Fruit fly (Drosophila melanogaster): ENCODE measurements around the gene CG6813.

CG6813 gene

DNA sequence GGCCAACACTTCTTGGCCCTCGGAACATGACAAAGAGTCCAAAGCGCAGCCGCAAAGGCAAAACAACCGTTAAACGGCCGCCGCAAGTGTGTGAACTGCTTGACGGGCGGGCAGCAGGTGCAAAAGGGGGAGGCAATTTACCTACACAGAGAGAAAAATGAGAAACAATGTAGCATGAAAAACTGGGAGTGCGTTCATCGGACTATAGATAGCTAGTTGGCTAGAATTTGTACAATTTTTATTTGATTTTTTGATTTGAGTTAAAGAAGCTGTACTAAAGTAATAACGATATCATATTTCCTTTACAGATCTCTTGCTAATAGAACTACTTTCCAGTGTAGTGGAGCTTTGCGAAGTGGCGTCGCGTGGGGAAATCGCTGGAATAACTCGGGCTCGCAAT, 30.9 kb downstream of the CG6813 start (continued):
- peak; percentile 6 for TF ChIP-seq dac (GFP tag; optimal IDR thresholded peaks at IDR 0.05)
- peak; percentile 5 for TF ChIP-seq fd59A (GFP tag; optimal IDR thresholded peaks at IDR 0.05)
- no peak for TF ChIP-seq pdm3 (GFP tag; optimal IDR thresholded peaks at IDR 0.05)
- TF ChIP-seq CG10631 (GFP tag; optimal IDR thresholded peaks at IDR 0.05), result no peak
- peak; percentile 51 for TF ChIP-seq Lpt (GFP tag; optimal IDR thresholded peaks at IDR 0.05)
- TF ChIP-seq CG34406 (GFP tag; optimal IDR thresholded peaks at IDR 0.05), result peak; percentile 8
- TF ChIP-seq acj6 (GFP tag; optimal IDR thresholded peaks at IDR 0.05), result peak; percentile 34
- TF ChIP-seq CG6276 (GFP tag; optimal IDR thresholded peaks at IDR 0.05), result peak; percentile 42
- peak; percentile 44 for TF ChIP-seq CG11294 (GFP tag; IDR thresholded peaks at IDR 0.05)
- peak; percentile 73 for TF ChIP-seq CG15336 (GFP tag; IDR thresholded peaks at IDR 0.05)
- no peak for TF ChIP-seq Hr4 (GFP tag; optimal IDR thresholded peaks at IDR 0.05)

DNA sequence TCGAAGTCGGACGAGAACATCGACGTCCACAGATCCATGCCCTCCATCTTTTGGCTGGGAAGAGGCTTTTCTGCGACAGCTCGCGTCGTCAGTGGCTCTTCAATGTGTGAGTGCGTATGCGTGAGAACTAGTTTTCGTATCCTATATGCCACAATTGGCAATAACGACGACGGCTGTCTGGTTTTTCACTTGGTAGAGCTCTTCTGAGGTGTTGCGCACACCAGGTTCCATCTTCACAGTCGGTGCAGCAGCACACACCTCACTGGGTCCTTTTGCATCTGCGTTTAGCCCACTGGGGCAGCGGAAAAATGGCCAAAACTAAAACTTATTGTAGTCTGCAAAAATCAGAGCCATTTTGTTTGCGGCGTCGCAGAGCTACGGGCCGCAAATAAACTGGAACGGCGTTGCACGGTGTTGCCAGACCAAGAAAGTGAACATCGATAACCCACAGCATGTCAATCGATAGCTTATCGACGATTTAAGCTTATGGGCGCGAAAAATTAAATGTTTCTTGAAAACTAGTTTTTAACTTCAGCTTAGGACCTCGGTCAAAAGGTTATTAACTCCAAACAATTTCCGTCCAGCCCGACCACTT, 36.6 kb downstream of the CG6813 start, which contains the start of gene CG6791:
CG6791 (minus strand) TSS at position 383 of the 595 bp plus-strand sequence.
- TF ChIP-seq CG6792 (GFP tag; optimal IDR thresholded peaks at IDR 0.05), result no peak
- TF ChIP-seq Blimp-1 (GFP tag; optimal IDR thresholded peaks at IDR 0.05), result no peak
- no peak for TF ChIP-seq Sox102F (GFP tag; optimal IDR thresholded peaks at IDR 0.05)

DNA sequence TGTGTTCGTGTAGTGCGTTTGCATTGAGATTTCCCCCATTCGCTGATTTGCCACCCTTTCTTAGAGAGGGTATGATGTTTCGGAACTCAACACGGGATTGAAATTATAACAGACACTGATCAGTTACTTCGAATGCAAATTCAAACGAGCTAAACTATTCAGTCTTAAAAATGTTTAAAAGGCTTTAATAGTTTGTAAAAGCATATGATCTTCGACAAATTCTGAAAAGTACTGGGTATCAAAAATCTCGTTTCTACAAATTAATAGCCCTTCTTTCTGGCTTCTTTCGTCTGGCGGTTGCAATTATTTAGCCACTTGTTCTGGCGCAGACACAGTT, 44.2 kb downstream of the CG6813 start:
- TF ChIP-seq spab (GFP tag; optimal IDR thresholded peaks at IDR 0.05) (peak; percentile 79), CG10669 (GFP tag; optimal IDR thresholded peaks at IDR 0.05) (peak; percentile 88), dac (GFP tag; optimal IDR thresholded peaks at IDR 0.05) (peak; percentile 79), CG6854 (GFP tag; optimal IDR thresholded peaks at IDR 0.05) (no peak), achi (GFP tag; optimal IDR thresholded peaks at IDR 0.05) (no peak), fkh (GFP tag; optimal IDR thresholded peaks at IDR 0.05) (no peak), Blimp-1 (GFP tag; optimal IDR thresholded peaks at IDR 0.05) (no peak), Ets21C (GFP tag; optimal IDR thresholded peaks at IDR 0.05) (no peak), OdsH (GFP tag; optimal IDR thresholded peaks at IDR 0.05) (no peak), CG11902 (GFP tag; optimal IDR thresholded peaks at IDR 0.05) (peak; percentile 1), CG8632 (GFP tag; optimal IDR thresholded peaks at IDR 0.05) (no peak), CG10631 (GFP tag; optimal IDR thresholded peaks at IDR 0.05) (peak; percentile 87), topi (GFP tag; optimal IDR thresholded peaks at IDR 0.05) (no peak), dsx (GFP tag; optimal IDR thresholded peaks at IDR 0.05; ENCODE audit: poor library complexity, severe bottlenecking) (peak; percentile 79), lz (GFP tag; optimal IDR thresholded peaks at IDR 0.05) (no peak), CG7368 (GFP tag; optimal IDR thresholded peaks at IDR 0.05) (peak; percentile 81), CG9139 (GFP tag; optimal IDR thresholded peaks at IDR 0.05) (peak; percentile 50), CG11762 (GFP tag; optimal IDR thresholded peaks at IDR 0.05; ENCODE audit: insufficient read depth) (peak; percentile 72), CG4318 (GFP tag; optimal IDR thresholded peaks at IDR 0.05) (no peak), Ets96B (tag; optimal IDR thresholded peaks at IDR 0.05) (peak; percentile 85), CG31627 (GFP tag; optimal IDR thresholded peaks at IDR 0.05) (peak; percentile 19), eg (GFP tag; IDR thresholded peaks at IDR 0.05) (peak; percentile 96), svp (GFP tag) (no peak), esn (GFP tag; optimal IDR thresholded peaks at IDR 0.05) (no peak), fd59A (GFP tag; optimal IDR thresholded peaks at IDR 0.05) (peak; percentile 76), Gug (GFP tag; IDR thresholded peaks at IDR 0.05) (peak; percentile 88), Sox14 (GFP tag; optimal IDR thresholded peaks at IDR 0.05) (peak; percentile 83), Eip78C (GFP tag) (no peak), cyc (GFP tag; optimal IDR thresholded peaks at IDR 0.05) (peak; percentile 36), Hr38 (GFP tag; optimal IDR thresholded peaks at IDR 0.05) (peak; percentile 68), CG32006 (GFP tag; optimal IDR thresholded peaks at IDR 0.05) (peak; percentile 92), acj6 (GFP tag; optimal IDR thresholded peaks at IDR 0.05) (no peak), CG8119 (GFP tag; IDR thresholded peaks at IDR 0.05) (peak; percentile 92), ss (GFP tag; optimal IDR thresholded peaks at IDR 0.05) (peak in 1 of 2 experiments; percentile 73), CG3919 (GFP tag; optimal IDR thresholded peaks at IDR 0.05) (peak; percentile 90), Eip93F (GFP tag; optimal IDR thresholded peaks at IDR 0.05) (no peak), CG6792 (GFP tag; optimal IDR thresholded peaks at IDR 0.05) (peak; percentile 71), vri (GFP tag; optimal IDR thresholded peaks at IDR 0.05) (no peak), salr (GFP tag; optimal IDR thresholded peaks at IDR 0.05) (peak; percentile 77 to 86)

All from whole organism, prepupa.